Worm (Caenorhabditis elegans): ENCODE measurements around the gene grl-1.

ce11 chrV:5488766-5489165 lies 44.9 kb downstream of the grl-1 start, which contains the start of gene grl-18:
- TF ChIP-seq F52B5.7 (tag; optimal IDR thresholded peaks at IDR 0.05) (no peak), ceh-27 (GFP tag; optimal IDR thresholded peaks at IDR 0.05) (no peak), lsy-27 (tag; optimal IDR thresholded peaks at IDR 0.05; ENCODE audit: borderline replicate concordance, insufficient read depth) (no peak)

Data from whole organism, young adult.